Worm (Caenorhabditis elegans): ENCODE data around the gene F47B7.4.

F47B7.4 gene

ce11 chrX:3759345-3759744, 7.1 kb downstream of the F47B7.4 start, which contains the start of gene T14G12.6:
T14G12.6 (minus strand) TSS chrX:3759445.
- TF ChIP-seq ets-7 (tag; optimal IDR thresholded peaks at IDR 0.05): no peak
- TF ChIP-seq ama-1 (optimal IDR thresholded peaks at IDR 0.05): no peak
- TF ChIP-seq aly-1 (tag; optimal IDR thresholded peaks at IDR 0.05): no peak
- no peak for TF ChIP-seq scrt-1 (GFP tag; IDR thresholded peaks at IDR 0.05)
- no peak for TF ChIP-seq hnd-1 (tag; optimal IDR thresholded peaks at IDR 0.05)
- no peak for TF ChIP-seq ceh-13 (GFP tag; optimal IDR thresholded peaks at IDR 0.05)
- TF ChIP-seq pes-1 (GFP tag; IDR thresholded peaks at IDR 0.05): no peak
- TF ChIP-seq hmbx-1 (tag; optimal IDR thresholded peaks at IDR 0.05): no peak
- TF ChIP-seq F13C5.2 (tag; optimal IDR thresholded peaks at IDR 0.05): no peak
- no peak for TF ChIP-seq tbx-11 (GFP tag; IDR thresholded peaks at IDR 0.05)
- no peak for TF ChIP-seq flt-1 (GFP tag; IDR thresholded peaks at IDR 0.05)
- no peak for TF ChIP-seq ceh-36 (tag; optimal IDR thresholded peaks at IDR 0.05)
- TF ChIP-seq tra-4 (tag; optimal IDR thresholded peaks at IDR 0.05): no peak
- no peak for TF ChIP-seq hmg-4 (GFP tag; optimal IDR thresholded peaks at IDR 0.05)
- no peak for TF ChIP-seq B0310.2 (tag; optimal IDR thresholded peaks at IDR 0.05)
- no peak for TF ChIP-seq tbx-37 (GFP tag; conservative IDR thresholded peaks at IDR 0.05)
- TF ChIP-seq sea-1 (GFP tag; conservative IDR thresholded peaks at IDR 0.05): no peak

ce11 chrX:3758399-3758798, 8.1 kb downstream of the F47B7.4 start, which contains the start of gene T14G12.12:
T14G12.12 (minus strand) TSS chrX:3758499.
- TF ChIP-seq hmbx-1 (tag; optimal IDR thresholded peaks at IDR 0.05): no peak
- no peak for TF ChIP-seq F13C5.2 (tag; optimal IDR thresholded peaks at IDR 0.05)
- TF ChIP-seq pes-1 (GFP tag; IDR thresholded peaks at IDR 0.05): no peak
- TF ChIP-seq hnd-1 (tag; optimal IDR thresholded peaks at IDR 0.05): no peak
- TF ChIP-seq ets-7 (tag; optimal IDR thresholded peaks at IDR 0.05): no peak
- no peak for TF ChIP-seq ama-1 (optimal IDR thresholded peaks at IDR 0.05)
- TF ChIP-seq ceh-36 (tag; optimal IDR thresholded peaks at IDR 0.05): no peak
- no peak for TF ChIP-seq hmg-4 (GFP tag; optimal IDR thresholded peaks at IDR 0.05)
- TF ChIP-seq flt-1 (GFP tag; IDR thresholded peaks at IDR 0.05): no peak
- no peak for TF ChIP-seq scrt-1 (GFP tag; IDR thresholded peaks at IDR 0.05)
- no peak for TF ChIP-seq B0310.2 (tag; optimal IDR thresholded peaks at IDR 0.05)
- no peak for TF ChIP-seq tra-4 (tag; optimal IDR thresholded peaks at IDR 0.05)
- TF ChIP-seq sea-1 (GFP tag; conservative IDR thresholded peaks at IDR 0.05): no peak
- TF ChIP-seq ceh-13 (GFP tag; optimal IDR thresholded peaks at IDR 0.05): no peak
- TF ChIP-seq aly-1 (tag; optimal IDR thresholded peaks at IDR 0.05): no peak

ce11 chrX:3756238-3756637, 10.2 kb downstream of the F47B7.4 start:
- no peak for TF ChIP-seq ama-1 (optimal IDR thresholded peaks at IDR 0.05)
- TF ChIP-seq flt-1 (GFP tag; IDR thresholded peaks at IDR 0.05): no peak
- no peak for TF ChIP-seq aly-1 (tag; optimal IDR thresholded peaks at IDR 0.05)
- no peak for TF ChIP-seq sea-1 (GFP tag; conservative IDR thresholded peaks at IDR 0.05)
- no peak for TF ChIP-seq hnd-1 (tag; optimal IDR thresholded peaks at IDR 0.05)
- TF ChIP-seq tbx-37 (GFP tag; conservative IDR thresholded peaks at IDR 0.05): no peak
- no peak for TF ChIP-seq tra-4 (tag; optimal IDR thresholded peaks at IDR 0.05)

ce11 chrX:3755753-3756152, 10.7 kb downstream of the F47B7.4 start:
- no peak for TF ChIP-seq sea-1 (GFP tag; conservative IDR thresholded peaks at IDR 0.05)

- TF ChIP-seq tra-4 (tag; optimal IDR thresholded peaks at IDR 0.05) (no peak), pes-1 (GFP tag; IDR thresholded peaks at IDR 0.05) (no peak), flt-1 (GFP tag; IDR thresholded peaks at IDR 0.05) (no peak), ceh-13 (GFP tag; optimal IDR thresholded peaks at IDR 0.05) (no peak), hnd-1 (tag; optimal IDR thresholded peaks at IDR 0.05) (no peak), scrt-1 (GFP tag; IDR thresholded peaks at IDR 0.05) (no peak), hmbx-1 (tag; optimal IDR thresholded peaks at IDR 0.05) (no peak), tbx-11 (GFP tag; IDR thresholded peaks at IDR 0.05) (no peak), hmg-4 (GFP tag; optimal IDR thresholded peaks at IDR 0.05) (no peak), F13C5.2 (tag; optimal IDR thresholded peaks at IDR 0.05) (no peak)
These were observed 14.0 kb downstream of the F47B7.4 start for ce11 chrX:3752443-3752842.

ce11 chrX:3751370-3751769, 15.1 kb downstream of the F47B7.4 start:
- TF ChIP-seq ama-1 (optimal IDR thresholded peaks at IDR 0.05): no peak
- no peak for TF ChIP-seq ets-7 (tag; optimal IDR thresholded peaks at IDR 0.05)
- TF ChIP-seq hnd-1 (tag; optimal IDR thresholded peaks at IDR 0.05): no peak
- no peak for TF ChIP-seq hmbx-1 (tag; optimal IDR thresholded peaks at IDR 0.05)
- TF ChIP-seq pes-1 (GFP tag; IDR thresholded peaks at IDR 0.05): no peak
- TF ChIP-seq tbx-11 (GFP tag; IDR thresholded peaks at IDR 0.05): no peak
- TF ChIP-seq B0310.2 (tag; optimal IDR thresholded peaks at IDR 0.05): no peak
- no peak for TF ChIP-seq sea-1 (GFP tag; conservative IDR thresholded peaks at IDR 0.05)
- TF ChIP-seq ceh-36 (tag; optimal IDR thresholded peaks at IDR 0.05): no peak
- no peak for TF ChIP-seq scrt-1 (GFP tag; IDR thresholded peaks at IDR 0.05)
- no peak for TF ChIP-seq aly-1 (tag; optimal IDR thresholded peaks at IDR 0.05)
- TF ChIP-seq tra-4 (tag; optimal IDR thresholded peaks at IDR 0.05): no peak
- no peak for TF ChIP-seq tbx-37 (GFP tag; conservative IDR thresholded peaks at IDR 0.05)
- TF ChIP-seq flt-1 (GFP tag; IDR thresholded peaks at IDR 0.05): no peak
- TF ChIP-seq ceh-13 (GFP tag; optimal IDR thresholded peaks at IDR 0.05): no peak
- TF ChIP-seq F13C5.2 (tag; optimal IDR thresholded peaks at IDR 0.05): no peak
- TF ChIP-seq hmg-4 (GFP tag; optimal IDR thresholded peaks at IDR 0.05): no peak

- TF ChIP-seq scrt-1 (GFP tag; IDR thresholded peaks at IDR 0.05) (no peak), hnd-1 (tag; optimal IDR thresholded peaks at IDR 0.05) (no peak), F13C5.2 (tag; optimal IDR thresholded peaks at IDR 0.05) (no peak), ceh-13 (GFP tag; optimal IDR thresholded peaks at IDR 0.05) (no peak), sea-1 (GFP tag; conservative IDR thresholded peaks at IDR 0.05) (no peak), flt-1 (GFP tag; IDR thresholded peaks at IDR 0.05) (no peak), hmbx-1 (tag; optimal IDR thresholded peaks at IDR 0.05) (no peak), tra-4 (tag; optimal IDR thresholded peaks at IDR 0.05) (no peak), pes-1 (GFP tag; IDR thresholded peaks at IDR 0.05) (no peak), tbx-37 (GFP tag; conservative IDR thresholded peaks at IDR 0.05) (no peak)
These were observed 23.3 kb downstream of the F47B7.4 start for ce11 chrX:3743190-3743589.

- no peak for TF ChIP-seq F13C5.2 (tag; optimal IDR thresholded peaks at IDR 0.05)
- TF ChIP-seq ceh-36 (tag; optimal IDR thresholded peaks at IDR 0.05): no peak
- no peak for TF ChIP-seq hnd-1 (tag; optimal IDR thresholded peaks at IDR 0.05)
- TF ChIP-seq scrt-1 (GFP tag; IDR thresholded peaks at IDR 0.05): no peak
- TF ChIP-seq aly-1 (tag; optimal IDR thresholded peaks at IDR 0.05): no peak
- no peak for TF ChIP-seq ama-1 (optimal IDR thresholded peaks at IDR 0.05)
- TF ChIP-seq tra-4 (tag; optimal IDR thresholded peaks at IDR 0.05): no peak
- TF ChIP-seq sea-1 (GFP tag; conservative IDR thresholded peaks at IDR 0.05): no peak
- TF ChIP-seq flt-1 (GFP tag; IDR thresholded peaks at IDR 0.05): no peak
- TF ChIP-seq B0310.2 (tag; optimal IDR thresholded peaks at IDR 0.05): no peak
- TF ChIP-seq hmg-4 (GFP tag; optimal IDR thresholded peaks at IDR 0.05): no peak
- no peak for TF ChIP-seq ceh-13 (GFP tag; optimal IDR thresholded peaks at IDR 0.05)
- TF ChIP-seq ets-7 (tag; optimal IDR thresholded peaks at IDR 0.05): no peak
- no peak for TF ChIP-seq tbx-37 (GFP tag; conservative IDR thresholded peaks at IDR 0.05)
- no peak for TF ChIP-seq pes-1 (GFP tag; IDR thresholded peaks at IDR 0.05)
- TF ChIP-seq hmbx-1 (tag; optimal IDR thresholded peaks at IDR 0.05): no peak
- no peak for TF ChIP-seq tbx-11 (GFP tag; IDR thresholded peaks at IDR 0.05)
These were observed 24.2 kb downstream of the F47B7.4 start, which contains the start of gene fkh-2 for ce11 chrX:3742223-3742622. fkh-2 (minus strand) TSS chrX:3742323.

Measured in whole organism, early embryonic.